Worm (Caenorhabditis elegans) whole organism, young adult: ENCODE measurements around the gene F59A6.10.

Experiments used
- B0035.1 ChIP-seq: sonication (generic microtip); optimal IDR thresholded peaks from 2 replicates; lab custom pipeline; 2016; ENCODE audit warnings: missing genetic modification characterization, mild to moderate bottlenecking, missing compliant biosample characterization, missing genotype, missing genetic modification reagents
- F49E8.2 ChIP-seq: sonication (generic microtip); optimal IDR thresholded peaks from 3 replicates; lab custom pipeline; 2017; ENCODE audit warnings: missing genetic modification characterization, mild to moderate bottlenecking, missing compliant biosample characterization, antibody characterized with exemption, moderate library complexity; ENCODE audit not compliant: insufficient read depth
- F55B11.4 ChIP-seq: sonication (generic microtip); optimal IDR thresholded peaks from 2 replicates; lab custom pipeline; 2016; ENCODE audit warnings: missing compliant biosample characterization, missing genetic modification characterization, borderline replicate concordance; ENCODE audit not compliant: insufficient read depth
- F57C9.4 ChIP-seq: sonication (generic microtip); optimal IDR thresholded peaks from 2 replicates; lab custom pipeline; 2017; ENCODE audit warnings: mild to moderate bottlenecking, missing genetic modification characterization, missing compliant biosample characterization
- K11D2.4 ChIP-seq: fragments of 200-800 bp; sonication (Bioruptor generic); IDR thresholded peaks from 2 replicates; pipeline ENCODE4 v1.3.6; 2022; ENCODE audit warnings: missing genetic modification reagents, missing genetic modification characterization, missing compliant biosample characterization
- T26A5.8 ChIP-seq: sonication (generic microtip); optimal IDR thresholded peaks from 2 replicates; lab custom pipeline; 2016; ENCODE audit warnings: missing genetic modification characterization, missing compliant biosample characterization
- Y53F4B.3 ChIP-seq: fragments of 200-800 bp; sonication (Bioruptor generic); IDR thresholded peaks from 2 replicates; pipeline ENCODE4 v1.3.6; 2022; ENCODE audit warnings: missing genetic modification reagents, missing genetic modification characterization, missing compliant biosample characterization
- Y53G8AR.9 ChIP-seq: fragments of 200-800 bp; sonication (Bioruptor generic); conservative IDR thresholded peaks from 2 replicates; pipeline ENCODE4 v1.3.6; 2022; ENCODE audit warnings: missing genetic modification reagents, missing genetic modification characterization, missing compliant biosample characterization
- Y67H2A.10 ChIP-seq: fragments of 200-800 bp; sonication (Bioruptor generic); conservative IDR thresholded peaks from 2 replicates; pipeline ENCODE4 v1.3.6; 2022; ENCODE audit warnings: missing genetic modification reagents, missing genetic modification characterization, missing compliant biosample characterization
- Y95B8A.8 ChIP-seq: fragments of 200-800 bp; sonication (Bioruptor generic); IDR thresholded peaks from 2 replicates; pipeline ENCODE4 v1.3.6; 2022; ENCODE audit warnings: missing genetic modification reagents, missing genetic modification characterization, missing compliant biosample characterization
- akir-1 ChIP-seq: fragments of 200-800 bp; sonication (Bioruptor generic); optimal IDR thresholded peaks from 2 replicates; lab custom pipeline; 2018; ENCODE audit warnings: mild to moderate bottlenecking, missing genetic modification characterization, moderate library complexity, missing compliant biosample characterization
- ama-1 ChIP-seq, 3 experiments: fragments of 150-350 bp in 1 of 3; sonication (generic microtip) in 2 of 3; optimal IDR thresholded peaks; 2 replicates each; lab custom pipeline; 2014 to 2018; ENCODE audit warnings: missing biosample characterization in 2 of 3, missing genetic modification characterization in 2 of 3, missing genetic modification reagents in 2 of 3
- aptf-2 ChIP-seq: fragments of 200-800 bp; sonication (Bioruptor generic); conservative IDR thresholded peaks from 2 replicates; pipeline ENCODE4 v1.3.6; 2022; ENCODE audit warnings: missing genetic modification reagents, missing genetic modification characterization, missing compliant biosample characterization
- attf-5 ChIP-seq: fragments of 200-800 bp; sonication (Bioruptor generic); optimal IDR thresholded peaks from 2 replicates; lab custom pipeline; 2018; ENCODE audit warnings: mild to moderate bottlenecking, missing genetic modification characterization, missing compliant biosample characterization
- ceh-100 ChIP-seq: fragments of 200-800 bp; sonication (Bioruptor generic); IDR thresholded peaks from 2 replicates; pipeline ENCODE4 v1.3.6; 2022; ENCODE audit warnings: missing genetic modification reagents, missing genetic modification characterization, missing compliant biosample characterization
- ceh-58 ChIP-seq: fragments of 200-800 bp; sonication (Bioruptor generic); IDR thresholded peaks from 2 replicates; pipeline ENCODE4 v1.3.6; 2022; ENCODE audit warnings: missing genetic modification characterization, missing compliant biosample characterization
- dpff-1 ChIP-seq: sonication (generic microtip); optimal IDR thresholded peaks from 2 replicates; lab custom pipeline; 2017; ENCODE audit warnings: mild to moderate bottlenecking, missing genetic modification characterization, missing compliant biosample characterization
- dpl-1 ChIP-seq: fragments of 150-350 bp; optimal IDR thresholded peaks from 2 replicates; lab custom pipeline; 2014; ENCODE audit warnings: missing biosample characterization, missing genetic modification reagents, missing genetic modification characterization
- efl-1 ChIP-seq: fragments of 150-350 bp; optimal IDR thresholded peaks from 2 replicates; lab custom pipeline; 2014; ENCODE audit warnings: missing biosample characterization, missing genetic modification reagents, missing genetic modification characterization
- egl-44 ChIP-seq: fragments of 200-800 bp; sonication (Bioruptor generic); IDR thresholded peaks from 2 replicates; pipeline ENCODE4 v1.3.6; 2022; ENCODE audit warnings: missing genetic modification reagents, missing genetic modification characterization, missing compliant biosample characterization
- ekl-4 ChIP-seq: fragments of 200-800 bp; sonication (Bioruptor generic); IDR thresholded peaks from 2 replicates; pipeline ENCODE4 v1.3.6; 2022; ENCODE audit warnings: missing genetic modification reagents, missing genetic modification characterization, missing compliant biosample characterization
- fkh-3 ChIP-seq: sonication (generic microtip); optimal IDR thresholded peaks from 2 replicates; lab custom pipeline; 2016; ENCODE audit warnings: mild to moderate bottlenecking, missing genetic modification characterization, missing compliant biosample characterization
- hlh-26 ChIP-seq: fragments of 200-800 bp; sonication (Bioruptor generic); conservative IDR thresholded peaks from 2 replicates; pipeline ENCODE4 v1.3.6; 2022; ENCODE audit warnings: missing genetic modification reagents, missing genetic modification characterization, missing compliant biosample characterization
- hrde-1 ChIP-seq: sonication (generic microtip); optimal IDR thresholded peaks from 2 replicates; lab custom pipeline; 2016; ENCODE audit warnings: missing genetic modification characterization, mild to moderate bottlenecking, missing compliant biosample characterization, moderate library complexity, missing genotype, missing genetic modification reagents, borderline replicate concordance
- lin-26 ChIP-seq: fragments of 200-800 bp; sonication (Bioruptor generic); IDR thresholded peaks from 2 replicates; pipeline ENCODE4 v1.3.6; 2022; ENCODE audit warnings: missing genetic modification reagents, missing genetic modification characterization, missing compliant biosample characterization
- lin-35 ChIP-seq, 3 experiments: fragments of 150-350 bp in 2 of 3; sonication (generic microtip) in 1 of 3; optimal IDR thresholded peaks; 2 replicates each; lab custom pipeline; 2014 to 2018; ENCODE audit warnings: missing biosample characterization in 3 of 3, missing genetic modification characterization in 3 of 3, missing genetic modification reagents in 3 of 3
- lir-1 ChIP-seq: fragments of 200-800 bp; sonication (Bioruptor generic); conservative IDR thresholded peaks from 2 replicates; pipeline ENCODE4 v1.3.6; 2022; ENCODE audit warnings: missing genetic modification reagents, missing genetic modification characterization, missing compliant biosample characterization
- madf-3 ChIP-seq: fragments of 200-800 bp; sonication (Bioruptor generic); IDR thresholded peaks from 2 replicates; pipeline ENCODE4 v1.3.6; 2022; ENCODE audit warnings: missing genetic modification reagents, missing genetic modification characterization, missing compliant biosample characterization
- madf-6 ChIP-seq: fragments of 200-800 bp; sonication (Bioruptor generic); IDR thresholded peaks from 2 replicates; pipeline ENCODE4 v1.3.6; 2022; ENCODE audit warnings: missing genetic modification reagents, missing genetic modification characterization, missing compliant biosample characterization
- mes-4 ChIP-seq: sonication (generic microtip); optimal IDR thresholded peaks from 2 replicates; lab custom pipeline; 2016; ENCODE audit warnings: missing genotype, missing genetic modification characterization, missing compliant biosample characterization
- mxl-1 ChIP-seq: sonication (generic microtip); optimal IDR thresholded peaks from 2 replicates; lab custom pipeline; 2016; ENCODE audit warnings: missing genetic modification characterization, missing compliant biosample characterization
- nfyb-1 ChIP-seq: fragments of 200-800 bp; sonication (Bioruptor generic); IDR thresholded peaks from 2 replicates; pipeline ENCODE4 v1.3.6; 2022; ENCODE audit warnings: missing genetic modification reagents, missing genetic modification characterization, missing compliant biosample characterization
- nhr-120 ChIP-seq: fragments of 200-800 bp; sonication (Bioruptor generic); IDR thresholded peaks from 2 replicates; pipeline ENCODE4 v1.3.6; 2022; ENCODE audit warnings: missing genetic modification characterization, missing compliant biosample characterization
- nhr-27 ChIP-seq: fragments of 200-800 bp; sonication (Bioruptor generic); optimal IDR thresholded peaks from 2 replicates; lab custom pipeline; 2018; ENCODE audit warnings: mild to moderate bottlenecking, missing genetic modification characterization, moderate library complexity, missing compliant biosample characterization
- nhr-80 ChIP-seq: sonication (generic microtip); optimal IDR thresholded peaks from 2 replicates; lab custom pipeline; 2016; ENCODE audit warnings: missing genetic modification characterization, missing compliant biosample characterization
- repo-1 ChIP-seq: sonication (generic microtip); optimal IDR thresholded peaks from 2 replicates; lab custom pipeline; 2017; ENCODE audit warnings: mild to moderate bottlenecking, missing genetic modification characterization, missing compliant biosample characterization
- sdz-38 ChIP-seq: sonication (generic microtip); optimal IDR thresholded peaks from 2 replicates; lab custom pipeline; 2016; ENCODE audit warnings: missing genotype, missing genetic modification characterization, missing compliant biosample characterization
- sea-2 ChIP-seq: fragments of 200-800 bp; sonication (Bioruptor generic); IDR thresholded peaks from 2 replicates; pipeline ENCODE4 v1.3.6; 2022; ENCODE audit warnings: missing genetic modification characterization, missing compliant biosample characterization
- snpc-1.1 ChIP-seq: sonication (generic microtip); optimal IDR thresholded peaks from 2 replicates; lab custom pipeline; 2017; ENCODE audit warnings: missing genetic modification characterization, mild to moderate bottlenecking, missing compliant biosample characterization, antibody characterized with exemption, moderate library complexity, missing genotype, missing genetic modification reagents; ENCODE audit not compliant: insufficient read depth
- snpc-1.3 ChIP-seq: sonication (generic microtip); optimal IDR thresholded peaks from 2 replicates; lab custom pipeline; 2017; ENCODE audit warnings: missing genetic modification characterization, mild to moderate bottlenecking, missing compliant biosample characterization, antibody characterized with exemption, moderate library complexity, missing genotype, missing genetic modification reagents; ENCODE audit not compliant: insufficient read depth
- snpc-3.4 ChIP-seq: sonication (generic microtip); optimal IDR thresholded peaks from 2 replicates; lab custom pipeline; 2017; ENCODE audit warnings: missing genetic modification characterization, mild to moderate bottlenecking, missing compliant biosample characterization, antibody characterized with exemption, moderate library complexity, missing genotype, missing genetic modification reagents
- snpc-4 ChIP-seq, 5 experiments: fragments of 150-350 bp in 1 of 5; sonication (generic microtip) in 4 of 5; optimal IDR thresholded peaks; 2 replicates each; lab custom pipeline; 2014 to 2018; ENCODE audit warnings: missing genetic modification characterization in 5 of 5, missing biosample characterization in 3 of 5, antibody characterized with exemption in 2 of 5, mild to moderate bottlenecking in 2 of 5, missing compliant biosample characterization in 2 of 5, missing genotype in 2 of 5, moderate library complexity in 2 of 5, missing genetic modification reagents in 1 of 5
- sptf-2 ChIP-seq: fragments of 200-800 bp; sonication (Bioruptor generic); optimal IDR thresholded peaks from 2 replicates; lab custom pipeline; 2018; ENCODE audit warnings: mild to moderate bottlenecking, missing genetic modification characterization, missing compliant biosample characterization
- xnd-1 ChIP-seq: sonication (generic microtip); optimal IDR thresholded peaks from 2 replicates; lab custom pipeline; 2016; ENCODE audit warnings: missing genotype, missing genetic modification reagents, missing genetic modification characterization, missing compliant biosample characterization
- zfh-2 ChIP-seq: fragments of 200-800 bp; sonication (Bioruptor generic); conservative IDR thresholded peaks from 2 replicates; pipeline ENCODE4 v1.3.6; 2022; ENCODE audit warnings: missing genetic modification reagents, missing genetic modification characterization, missing compliant biosample characterization
- ztf-25 ChIP-seq: fragments of 200-800 bp; sonication (Bioruptor generic); IDR thresholded peaks from 2 replicates; pipeline ENCODE4 v1.3.6; 2022; ENCODE audit warnings: missing genetic modification reagents, missing genetic modification characterization, missing compliant biosample characterization

The F59A6.10 gene

DNA sequence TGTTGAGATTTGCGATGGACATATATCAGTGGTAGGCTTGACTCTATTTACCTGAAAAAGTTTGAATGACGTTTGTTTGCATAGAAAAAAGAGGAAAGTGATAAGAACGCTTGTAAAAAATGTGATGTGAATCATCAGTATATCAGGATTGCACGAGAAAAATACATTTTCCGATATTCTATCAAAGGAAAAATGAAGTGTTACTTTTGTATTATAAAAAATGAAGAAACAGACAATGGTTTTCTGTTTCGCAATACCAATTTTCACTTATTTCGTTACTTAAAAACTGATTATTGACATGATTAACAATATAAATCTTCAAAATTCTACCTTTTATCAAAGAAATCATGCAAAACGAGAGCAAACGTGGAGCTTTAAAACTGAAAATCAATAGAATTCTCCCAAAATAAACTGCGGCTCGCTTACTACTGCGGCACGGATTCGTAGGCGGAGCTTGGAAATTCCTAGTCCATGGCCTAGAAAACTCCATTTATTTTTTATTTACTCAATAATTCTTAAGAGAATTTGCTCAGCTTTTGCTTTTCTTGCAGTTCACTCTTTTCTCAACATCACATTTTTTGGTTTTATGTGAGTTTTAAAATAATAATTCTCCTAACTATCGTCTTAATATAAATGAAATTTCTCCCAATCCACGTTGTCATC is 10.1 kb upstream of the F59A6.10 start, which contains the start of the genes eif-1 and vps-24 (continued):
- TF ChIP-seq xnd-1: no peak
- no peak for TF ChIP-seq F49E8.2 (tag; lab: Kevin White, UChicago)
- TF ChIP-seq fkh-3 (tag; lab: Kevin White, UChicago): no peak
- no peak for TF ChIP-seq lin-26 (GFP tag; lab: Robert Waterston, UW)
- TF ChIP-seq attf-5: peak; percentile 75
- no peak for TF ChIP-seq lir-1 (GFP tag; lab: Robert Waterston, UW)
- TF ChIP-seq sdz-38 (tag; lab: Kevin White, UChicago): no peak
- TF ChIP-seq madf-3 (GFP tag; lab: Robert Waterston, UW): no peak
- TF ChIP-seq dpff-1: no peak
- TF ChIP-seq sptf-2 (GFP tag; lab: Kevin White, UChicago): no peak
- TF ChIP-seq nhr-120 (GFP tag; lab: Robert Waterston, UW): no peak
- TF ChIP-seq nhr-80 (tag; lab: Kevin White, UChicago): peak; percentile 26
- peak; percentile 18; the same call in 1 of the 2 replicates for TF ChIP-seq ceh-100 (GFP tag; lab: Robert Waterston, UW)
- no peak for TF ChIP-seq hrde-1 (tag; lab: Kevin White, UChicago)
- no peak for TF ChIP-seq efl-1 (GFP tag; lab: Kevin White, UChicago)
- TF ChIP-seq nfyb-1: no peak
- no peak for TF ChIP-seq F57C9.4 (tag; lab: Kevin White, UChicago)
- TF ChIP-seq madf-6: peak; percentile 51
- no peak for TF ChIP-seq K11D2.4 (GFP tag; lab: Robert Waterston, UW)
- TF ChIP-seq zfh-2 (GFP tag; lab: Robert Waterston, UW): no peak
- no peak for TF ChIP-seq hlh-26 (GFP tag; lab: Robert Waterston, UW)
- TF ChIP-seq B0035.1 (tag; lab: Kevin White, UChicago): no peak
- TF ChIP-seq snpc-3.4: peak; percentile 17
- TF ChIP-seq dpl-1 (GFP tag; lab: Kevin White, UChicago): peak; percentile 30
- no peak for TF ChIP-seq aptf-2
- no peak for TF ChIP-seq snpc-4 (GFP tag; optimal IDR thresholded peaks at IDR 0.05; lab: Kevin White, UChicago)
- peak in 2 of 4 experiments; percentile 14 for TF ChIP-seq snpc-4 (tag; optimal IDR thresholded peaks at IDR 0.05; lab: Kevin White, UChicago)
- no peak for TF ChIP-seq nhr-27
- no peak for TF ChIP-seq ama-1 (optimal IDR thresholded peaks at IDR 0.05; lab: Kevin White, UChicago)
- no peak for TF ChIP-seq ama-1 (GFP tag; optimal IDR thresholded peaks at IDR 0.05; lab: Kevin White, UChicago)
- no peak for TF ChIP-seq mes-4
- no peak for TF ChIP-seq Y53G8AR.9 (GFP tag; lab: Robert Waterston, UW)
- TF ChIP-seq repo-1 (tag; lab: Kevin White, UChicago): no peak
- TF ChIP-seq T26A5.8 (tag; lab: Kevin White, UChicago): no peak
- no peak for TF ChIP-seq Y53F4B.3
- no peak for TF ChIP-seq egl-44
- no peak for TF ChIP-seq snpc-1.1
- no peak for TF ChIP-seq ceh-58 (GFP tag; lab: Robert Waterston, UW)
- TF ChIP-seq ztf-25 (GFP tag; lab: Robert Waterston, UW): no peak
- TF ChIP-seq Y95B8A.8 (GFP tag; lab: Robert Waterston, UW): no peak
- no peak for TF ChIP-seq Y67H2A.10 (GFP tag; lab: Robert Waterston, UW)
- TF ChIP-seq ekl-4 (GFP tag; lab: Robert Waterston, UW): no peak
- TF ChIP-seq mxl-1 (tag; lab: Kevin White, UChicago): no peak
- TF ChIP-seq sea-2 (GFP tag; lab: Robert Waterston, UW): no peak
- TF ChIP-seq akir-1 (GFP tag; lab: Kevin White, UChicago): no peak
- TF ChIP-seq F55B11.4 (tag; lab: Kevin White, UChicago): no peak
- TF ChIP-seq snpc-1.3 (tag; lab: Kevin White, UChicago): peak; percentile 42
- no peak for TF ChIP-seq lin-35 (GFP tag; optimal IDR thresholded peaks at IDR 0.05; lab: Kevin White, UChicago)
